Worm (Caenorhabditis elegans): ENCODE results near the gene str-256.

Gene str-256

ce11 chrV:464800-465199 lies 36.3 kb downstream of the str-256 start, which contains the start of gene nhr-201:
nhr-201 (plus strand) TSS chrV:464828.
- TF ChIP-seq dmd-6 (GFP tag; IDR thresholded peaks at IDR 0.05) = peak; percentile 46; the same call in 1 of the 2 replicates
- no peak for TF ChIP-seq gei-8 (GFP tag; optimal IDR thresholded peaks at IDR 0.05)
- no peak for TF ChIP-seq aly-2 (tag; optimal IDR thresholded peaks at IDR 0.05)
- peak; percentile 95 for TF ChIP-seq nhr-28 (tag; optimal IDR thresholded peaks at IDR 0.05)
- peak in 1 of 2 experiments; percentile 25 for TF ChIP-seq lsy-2 (tag; optimal IDR thresholded peaks at IDR 0.05)
- no peak for TF ChIP-seq daf-16 (GFP tag; optimal IDR thresholded peaks at IDR 0.05)
- TF ChIP-seq daf-16 (tag; optimal IDR thresholded peaks at IDR 0.05) = peak; percentile 60
- TF ChIP-seq nhr-48 (tag; optimal IDR thresholded peaks at IDR 0.05) = peak; percentile 3
- peak; percentile 59 for TF ChIP-seq hlh-30 (tag; optimal IDR thresholded peaks at IDR 0.05; ENCODE audit: insufficient read depth)
- no peak for TF ChIP-seq nhr-42 (GFP tag; IDR thresholded peaks at IDR 0.05)
- peak; percentile 64 for TF ChIP-seq dve-1 (tag; optimal IDR thresholded peaks at IDR 0.05; ENCODE audit: insufficient read depth)
- peak; percentile 18 for TF ChIP-seq mep-1 (tag; optimal IDR thresholded peaks at IDR 0.05)
- no peak for TF ChIP-seq spr-1 (tag; optimal IDR thresholded peaks at IDR 0.05)

- TF ChIP-seq nhr-6 (tag; optimal IDR thresholded peaks at IDR 0.05) = no peak
- peak; percentile 12 for TF ChIP-seq hlh-30 (tag; optimal IDR thresholded peaks at IDR 0.05; ENCODE audit: insufficient read depth)
- TF ChIP-seq nhr-10 (tag; optimal IDR thresholded peaks at IDR 0.05) = no peak
- no peak for TF ChIP-seq egl-27 (tag; optimal IDR thresholded peaks at IDR 0.05)
- no peak for TF ChIP-seq ama-1 (optimal IDR thresholded peaks at IDR 0.05)
- TF ChIP-seq lin-38 (GFP tag; IDR thresholded peaks at IDR 0.05) = no peak
- TF ChIP-seq saeg-2 (GFP tag; IDR thresholded peaks at IDR 0.05) = no peak
- peak; percentile 75 for TF ChIP-seq dmd-6 (GFP tag; IDR thresholded peaks at IDR 0.05)
- TF ChIP-seq nhr-102 (tag; optimal IDR thresholded peaks at IDR 0.05) = peak; percentile 43
- TF ChIP-seq ceh-44 (GFP tag; IDR thresholded peaks at IDR 0.05) = no peak
- no peak for TF ChIP-seq spr-3 (GFP tag; optimal IDR thresholded peaks at IDR 0.05)
- TF ChIP-seq tag-97 (GFP tag; IDR thresholded peaks at IDR 0.05) = no peak
- TF ChIP-seq lir-3 (tag; optimal IDR thresholded peaks at IDR 0.05) = no peak
- no peak for TF ChIP-seq hmg-1.1 (GFP tag; IDR thresholded peaks at IDR 0.05)
- no peak for TF ChIP-seq snpc-4 (tag; optimal IDR thresholded peaks at IDR 0.05)
- TF ChIP-seq jun-1 (tag; optimal IDR thresholded peaks at IDR 0.05) = no peak
- TF ChIP-seq ztf-7 (tag; optimal IDR thresholded peaks at IDR 0.05) = peak; percentile 76
- no peak for TF ChIP-seq ceh-32 (tag; optimal IDR thresholded peaks at IDR 0.05; ENCODE audit: poor library complexity)
- TF ChIP-seq daf-16 (GFP tag; optimal IDR thresholded peaks at IDR 0.05) = no peak
- peak; percentile 59 for TF ChIP-seq daf-16 (tag; optimal IDR thresholded peaks at IDR 0.05)
- TF ChIP-seq Y48G9A.11 (GFP tag; IDR thresholded peaks at IDR 0.05) = no peak
- peak; percentile 24 for TF ChIP-seq pqm-1 (tag; optimal IDR thresholded peaks at IDR 0.05)
- peak in 1 of 2 experiments; percentile 16 for TF ChIP-seq lsy-2 (tag; optimal IDR thresholded peaks at IDR 0.05)
- no peak for TF ChIP-seq attf-4 (tag; optimal IDR thresholded peaks at IDR 0.05)
- TF ChIP-seq nhr-48 (tag; optimal IDR thresholded peaks at IDR 0.05) = peak; percentile 35
- TF ChIP-seq nhr-28 (tag; optimal IDR thresholded peaks at IDR 0.05) = peak; percentile 100
- TF ChIP-seq mep-1 (tag; optimal IDR thresholded peaks at IDR 0.05) = peak; percentile 32
- peak; percentile 86 for TF ChIP-seq nhr-77 (tag; optimal IDR thresholded peaks at IDR 0.05)
- no peak for TF ChIP-seq egl-43 (GFP tag; IDR thresholded peaks at IDR 0.05)
- peak; percentile 47 for TF ChIP-seq hlh-11 (tag; optimal IDR thresholded peaks at IDR 0.05)
- TF ChIP-seq ceh-28 (tag; optimal IDR thresholded peaks at IDR 0.05) = no peak
- peak; percentile 58 for TF ChIP-seq dve-1 (tag; optimal IDR thresholded peaks at IDR 0.05; ENCODE audit: insufficient read depth)
Measured at ce11 chrV:462263-462662, 38.9 kb downstream of the str-256 start, which contains the start of gene nhr-202. nhr-202 (plus strand) TSS chrV:462588.

ce11 chrV:459464-459863 lies 41.7 kb downstream of the str-256 start, which contains the start of gene nhr-203:
nhr-203 (plus strand) TSS chrV:459795.
- no peak for TF ChIP-seq hmg-1.1 (GFP tag; IDR thresholded peaks at IDR 0.05)
- TF ChIP-seq hif-1 (tag; optimal IDR thresholded peaks at IDR 0.05) = peak in 1 of 2 experiments; percentile 14
- peak; percentile 60 for TF ChIP-seq hlh-30 (tag; optimal IDR thresholded peaks at IDR 0.05; ENCODE audit: insufficient read depth)
- TF ChIP-seq dpl-1 (GFP tag; optimal IDR thresholded peaks at IDR 0.05) = no peak
- TF ChIP-seq mdt-29 (GFP tag; IDR thresholded peaks at IDR 0.05) = no peak
- TF ChIP-seq php-3 (GFP tag; IDR thresholded peaks at IDR 0.05) = peak; percentile 76
- peak; percentile 99 for TF ChIP-seq nhr-28 (tag; optimal IDR thresholded peaks at IDR 0.05)
- TF ChIP-seq aha-1 (tag) = no peak
- no peak for TF ChIP-seq unc-62 (GFP tag; optimal IDR thresholded peaks at IDR 0.05 in 1 of 2)
- no peak for TF ChIP-seq unc-62 (tag; optimal IDR thresholded peaks at IDR 0.05)
- TF ChIP-seq mes-2 (tag; optimal IDR thresholded peaks at IDR 0.05; ENCODE audit: poor library complexity, severe bottlenecking) = peak; percentile 39
- TF ChIP-seq duxl-1 (tag; optimal IDR thresholded peaks at IDR 0.05; ENCODE audit: poor library complexity) = no peak
- peak; percentile 89 for TF ChIP-seq dmd-6 (GFP tag; IDR thresholded peaks at IDR 0.05)
- TF ChIP-seq F10B5.3 (tag; optimal IDR thresholded peaks at IDR 0.05) = no peak
- TF ChIP-seq ZK546.5 (tag; optimal IDR thresholded peaks at IDR 0.05) = no peak
- TF ChIP-seq pqm-1 (tag; optimal IDR thresholded peaks at IDR 0.05) = peak; percentile 62
- TF ChIP-seq nhr-42 (GFP tag; IDR thresholded peaks at IDR 0.05) = no peak
- no peak for TF ChIP-seq sdz-12 (GFP tag; optimal IDR thresholded peaks at IDR 0.05)
- no peak for TF ChIP-seq lim-7 (GFP tag; IDR thresholded peaks at IDR 0.05)
